Worm (Caenorhabditis elegans) whole organism, L4/young adult: Measurements from ENCODE around the gene C03B1.17.

Source experiments
- W03F9.2 ChIP-seq: fragments of 150-350 bp; optimal IDR thresholded peaks from 2 replicates; lab custom pipeline; 2014; ENCODE audit warnings: missing biosample characterization, missing genetic modification characterization
- dao-5 ChIP-seq: sonication (generic microtip); optimal IDR thresholded peaks from 2 replicates; lab custom pipeline; 2016; ENCODE audit warnings: missing genotype, missing genetic modification characterization, moderate library complexity, missing compliant biosample characterization
- him-1 ChIP-seq: sonication (generic microtip); optimal IDR thresholded peaks from 2 replicates; lab custom pipeline; 2016; ENCODE audit warnings: missing genotype, missing genetic modification reagents, missing genetic modification characterization, missing compliant biosample characterization

C03B1.17 gene

ce11 chrX:6419113-6419512, 45.7 kb downstream of the C03B1.17 start:
- no peak for TF ChIP-seq him-1 (tag; lab: Kevin White, UChicago)
- no peak for TF ChIP-seq dao-5 (tag; lab: Kevin White, UChicago)
- TF ChIP-seq W03F9.2 (tag; lab: Kevin White, UChicago) = no peak

- TF ChIP-seq him-1 (tag; lab: Kevin White, UChicago) (no peak), W03F9.2 (tag; lab: Kevin White, UChicago) (no peak), dao-5 (tag; lab: Kevin White, UChicago) (no peak)
Measured at ce11 chrX:6420681-6421080, 47.2 kb downstream of the C03B1.17 start, which contains the start of gene K10C2.12. Gene K10C2.12, minus strand, starts transcription at chrX:6420781.
